Worm (Caenorhabditis elegans): ENCODE data around the gene K03H1.9.

K03H1.9 gene

DNA sequence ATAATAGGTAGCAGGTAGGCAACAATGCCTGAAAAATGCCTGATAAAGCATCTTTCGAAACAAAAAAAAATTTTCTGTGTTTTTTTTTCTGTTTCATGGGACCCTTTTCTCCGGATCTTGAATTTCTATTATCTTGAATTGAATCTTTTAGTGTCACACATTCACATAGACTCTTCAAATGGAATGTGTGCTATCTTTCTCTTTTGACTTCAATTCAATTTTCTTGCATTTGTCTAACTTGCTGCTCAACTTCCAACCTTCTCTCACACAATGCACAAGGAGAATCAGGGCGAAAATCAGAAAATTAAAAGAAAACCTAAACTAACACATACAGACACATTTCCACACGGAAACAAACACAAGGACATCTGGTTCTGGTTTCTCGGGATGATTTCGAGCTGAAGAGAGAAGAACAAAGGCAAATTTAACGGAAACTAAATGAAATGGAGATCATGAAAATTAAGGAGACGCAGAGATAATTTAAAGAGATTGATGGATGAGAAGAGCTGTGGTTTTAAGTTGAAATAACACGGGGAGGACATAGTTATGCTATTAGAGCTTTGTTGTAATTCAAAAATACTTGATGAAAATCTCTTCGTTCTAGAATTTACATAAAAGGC, 31.0 kb upstream of the K03H1.9 start:
- TF ChIP-seq dve-1 (tag; optimal IDR thresholded peaks at IDR 0.05; ENCODE audit: insufficient read depth) (no peak), mxl-2 (GFP tag; conservative IDR thresholded peaks at IDR 0.05) (no peak), nhr-28 (tag; optimal IDR thresholded peaks at IDR 0.05) (no peak), nhr-25 (tag; optimal IDR thresholded peaks at IDR 0.05; ENCODE audit: borderline replicate concordance, insufficient read depth) (no peak), lim-7 (GFP tag; IDR thresholded peaks at IDR 0.05) (no peak), sdz-12 (GFP tag; optimal IDR thresholded peaks at IDR 0.05) (no peak), duxl-1 (tag; optimal IDR thresholded peaks at IDR 0.05; ENCODE audit: poor library complexity) (no peak), nhr-41 (GFP tag; IDR thresholded peaks at IDR 0.05) (no peak), ceh-62 (tag; optimal IDR thresholded peaks at IDR 0.05) (no peak), lsy-2 (tag; optimal IDR thresholded peaks at IDR 0.05) (no peak), Y75B8A.6 (GFP tag; IDR thresholded peaks at IDR 0.05) (no peak), zfp-3 (GFP tag; conservative IDR thresholded peaks at IDR 0.05) (no peak), unc-39 (tag; optimal IDR thresholded peaks at IDR 0.05) (no peak)

DNA sequence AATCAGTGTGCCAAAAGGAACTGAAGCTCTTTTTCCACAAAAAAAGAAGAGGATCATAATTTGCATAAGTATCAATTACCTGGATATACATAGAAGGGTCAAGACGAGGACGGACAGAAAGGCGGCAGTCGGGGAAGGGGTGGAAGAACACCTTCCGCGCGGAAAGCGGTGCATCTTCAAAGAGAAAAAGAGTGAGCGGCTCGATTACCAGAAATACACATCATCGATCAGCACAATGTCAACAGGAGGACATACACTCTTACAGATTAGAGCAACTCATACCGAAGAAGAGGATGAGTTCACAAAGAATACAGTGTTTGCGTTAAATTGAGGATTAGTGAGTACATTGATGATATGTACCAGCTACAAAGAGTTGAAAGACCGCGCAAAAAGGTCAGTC, 28.1 kb upstream of the K03H1.9 start:
- TF ChIP-seq aha-1 (tag) (peak; percentile 90), lir-3 (tag; optimal IDR thresholded peaks at IDR 0.05) (no peak), mxl-3 (GFP tag; optimal IDR thresholded peaks at IDR 0.05) (no peak), fkh-10 (GFP tag; optimal IDR thresholded peaks at IDR 0.05) (no peak)

DNA sequence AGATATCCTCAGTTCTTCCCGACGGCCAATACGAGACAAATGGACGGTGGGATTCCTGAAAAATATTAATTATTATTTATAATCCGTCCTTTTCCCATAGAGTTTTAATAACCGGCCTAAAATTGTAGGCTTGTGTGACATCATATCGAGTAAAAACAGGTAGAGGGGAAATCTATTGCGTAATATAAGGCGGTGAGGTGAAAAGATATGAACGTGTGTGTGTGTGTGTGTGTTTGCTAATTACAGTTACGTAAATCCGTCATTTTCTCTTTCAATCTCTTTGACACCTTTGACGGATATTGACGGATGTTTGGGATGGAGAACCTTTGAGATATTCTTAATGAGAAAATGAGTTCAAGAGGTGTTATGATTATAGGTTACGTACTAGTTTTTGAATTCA, 24.2 kb upstream of the K03H1.9 start:
- TF ChIP-seq lin-39 (tag; optimal IDR thresholded peaks at IDR 0.05): no peak
- no peak for TF ChIP-seq skn-1 (tag; optimal IDR thresholded peaks at IDR 0.05)
- no peak for TF ChIP-seq pqm-1 (tag; optimal IDR thresholded peaks at IDR 0.05)

DNA sequence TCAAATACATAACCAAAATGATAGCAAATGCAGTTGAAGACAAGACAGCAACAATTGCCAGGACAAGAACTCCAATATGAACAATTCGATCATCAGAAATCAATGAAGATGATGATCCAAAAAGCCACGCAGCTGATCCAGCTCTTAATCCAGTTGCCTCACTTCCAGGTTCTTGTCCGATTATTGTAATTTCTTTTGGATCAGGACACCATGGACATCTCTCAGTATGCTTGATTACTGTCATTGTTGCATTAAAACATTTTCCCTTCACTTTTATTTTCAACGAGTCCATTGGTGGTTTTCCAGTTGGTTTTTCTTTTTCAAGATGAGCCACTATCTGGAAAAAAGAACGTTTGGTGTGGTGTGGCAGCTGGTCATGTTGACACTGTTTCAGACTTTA, 23.1 kb upstream of the K03H1.9 start:
- TF ChIP-seq lsy-2 (tag; optimal IDR thresholded peaks at IDR 0.05) (no peak), dmd-8 (GFP tag; IDR thresholded peaks at IDR 0.05) (no peak), rbr-2 (tag; optimal IDR thresholded peaks at IDR 0.05) (no peak), unc-62 (GFP tag; optimal IDR thresholded peaks at IDR 0.05 in 1 of 2) (peak in 1 of 2 experiments; percentile 57), unc-62 (tag; optimal IDR thresholded peaks at IDR 0.05) (no peak), zip-11 (GFP tag; IDR thresholded peaks at IDR 0.05) (no peak), F26F4.8 (GFP tag; conservative IDR thresholded peaks at IDR 0.05) (no peak), ztf-7 (tag; optimal IDR thresholded peaks at IDR 0.05) (no peak), nhr-42 (GFP tag; IDR thresholded peaks at IDR 0.05) (no peak), spr-1 (tag; optimal IDR thresholded peaks at IDR 0.05) (no peak), Y48G9A.11 (GFP tag; IDR thresholded peaks at IDR 0.05) (no peak), nhr-6 (tag; optimal IDR thresholded peaks at IDR 0.05) (no peak), aha-1 (tag) (peak; percentile 70), gei-8 (GFP tag; optimal IDR thresholded peaks at IDR 0.05) (no peak)

DNA sequence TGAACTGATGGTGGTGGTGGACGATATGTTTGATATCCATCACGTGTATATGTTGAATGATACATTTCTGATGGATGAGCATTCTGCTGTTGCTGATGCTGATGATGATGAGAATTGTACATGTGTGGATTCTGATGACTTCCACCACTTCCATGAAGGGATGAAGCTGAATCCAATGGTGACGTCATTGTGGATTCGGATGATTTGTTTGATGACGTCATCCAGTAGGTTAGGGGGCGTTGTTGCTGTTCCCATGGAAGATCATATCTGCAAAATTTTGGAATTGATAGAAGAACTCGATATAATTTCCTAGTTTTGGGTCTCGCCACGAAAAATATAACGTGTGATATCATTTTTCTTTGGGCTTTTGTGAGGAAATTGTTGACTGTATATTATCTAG, 22.2 kb upstream of the K03H1.9 start:
- TF ChIP-seq ZK337.2 (GFP tag; IDR thresholded peaks at IDR 0.05) (0 out of 2 replicates have a peak, but pooled peaks have one; percentile 42), T26A8.4 (GFP tag; IDR thresholded peaks at IDR 0.05) (0 out of 2 replicates have a peak, but pooled peaks have one; percentile 19), jun-1 (tag; optimal IDR thresholded peaks at IDR 0.05) (no peak)

All from whole organism, L4 larva.